Worm (Caenorhabditis elegans) whole organism, L4 larva: Measurements from ENCODE around the gene F14H12.7.
A peak's percentile ranks its signal among the peaks of the same experiment; 100 is the strongest.

Experiments
- F10B5.3 ChIP-seq: sonication (generic microtip); optimal IDR thresholded peaks from 2 replicates; lab custom pipeline; 2016; ENCODE audit warnings: mild to moderate bottlenecking, missing genetic modification characterization, missing compliant biosample characterization
- F37D6.2 ChIP-seq: sonication (generic microtip); optimal IDR thresholded peaks from 2 replicates; lab custom pipeline; 2016; ENCODE audit warnings: mild to moderate bottlenecking, missing genetic modification characterization, missing compliant biosample characterization
- R02D3.7 ChIP-seq: fragments of 150-350 bp; sonication (generic microtip); optimal IDR thresholded peaks from 3 replicates; lab custom pipeline; 2014; ENCODE audit warnings: missing biosample characterization, missing genetic modification characterization
- T20F7.1 ChIP-seq: fragments of 200-800 bp; sonication (Bioruptor generic); optimal IDR thresholded peaks from 2 replicates; lab custom pipeline; 2018; ENCODE audit warnings: mild to moderate bottlenecking, missing genetic modification characterization, missing compliant biosample characterization
- Y105C5A.15 ChIP-seq: fragments of 200-800 bp; sonication (Bioruptor generic); IDR thresholded peaks from 2 replicates; pipeline ENCODE4 v1.3.6; 2022; ENCODE audit warnings: missing genetic modification characterization, missing compliant biosample characterization
- aha-1 ChIP-seq: fragments of 150-350 bp; peaks from one replicate; lab custom pipeline; 2014; ENCODE audit warnings: missing biosample characterization, missing genetic modification characterization
- ceh-32 ChIP-seq: sonication (generic microtip); optimal IDR thresholded peaks from 2 replicates; lab custom pipeline; 2016; ENCODE audit warnings: mild to moderate bottlenecking, missing genetic modification characterization, missing compliant biosample characterization; ENCODE audit not compliant: poor library complexity
- ceh-82 ChIP-seq: sonication (generic microtip); optimal IDR thresholded peaks from 2 replicates; lab custom pipeline; 2017; ENCODE audit warnings: missing biosample characterization, missing genetic modification characterization
- cey-2 ChIP-seq: sonication (generic microtip); optimal IDR thresholded peaks from 3 replicates; lab custom pipeline; 2017; ENCODE audit warnings: missing genetic modification characterization, mild to moderate bottlenecking, missing compliant biosample characterization, antibody characterized with exemption, borderline replicate concordance; ENCODE audit not compliant: insufficient read depth
- daf-16 ChIP-seq, 3 experiments: sonication (generic microtip); optimal IDR thresholded peaks; 2 replicates each; lab custom pipeline; 2016 to 2017; ENCODE audit warnings: missing genetic modification characterization in 3 of 3, missing genetic modification reagents in 3 of 3, mild to moderate bottlenecking in 2 of 3, missing compliant biosample characterization in 2 of 3, missing biosample characterization in 1 of 3, moderate library complexity in 1 of 3
- daf-19 ChIP-seq: fragments of 200-800 bp; sonication (Bioruptor generic); conservative IDR thresholded peaks from 2 replicates; pipeline ENCODE4 v1.3.6; 2022; ENCODE audit warnings: missing genetic modification characterization, missing compliant biosample characterization
- dpl-1 ChIP-seq: fragments of 150-350 bp; optimal IDR thresholded peaks from 2 replicates; lab custom pipeline; 2014; ENCODE audit warnings: missing biosample characterization, missing genetic modification reagents, missing genetic modification characterization
- fos-1 ChIP-seq: fragments of 150-350 bp; optimal IDR thresholded peaks from 2 replicates; lab custom pipeline; 2014; ENCODE audit warnings: missing biosample characterization, missing genetic modification characterization
- gei-8 ChIP-seq: fragments of 200-800 bp; sonication (Bioruptor generic); optimal IDR thresholded peaks from 2 replicates; lab custom pipeline; 2018; ENCODE audit warnings: mild to moderate bottlenecking, missing genetic modification characterization, missing compliant biosample characterization
- hlh-11 ChIP-seq: fragments of 200-800 bp; sonication (Bioruptor generic); optimal IDR thresholded peaks from 2 replicates; lab custom pipeline; 2018; ENCODE audit warnings: mild to moderate bottlenecking, missing genetic modification characterization, missing compliant biosample characterization
- hmg-1.1 ChIP-seq: fragments of 200-800 bp; sonication (Bioruptor generic); IDR thresholded peaks from 2 replicates; pipeline ENCODE4 v1.3.6; 2022; ENCODE audit warnings: missing genetic modification reagents, missing genetic modification characterization, missing compliant biosample characterization
- jun-1 ChIP-seq: fragments of 150-350 bp; optimal IDR thresholded peaks from 2 replicates; lab custom pipeline; 2014; ENCODE audit warnings: missing biosample characterization, missing genetic modification reagents, missing genetic modification characterization
- lim-7 ChIP-seq: fragments of 200-800 bp; sonication (Bioruptor generic); IDR thresholded peaks from 2 replicates; pipeline ENCODE4 v1.3.6; 2022; ENCODE audit warnings: missing genetic modification characterization, missing compliant biosample characterization
- lin-1 ChIP-seq: fragments of 200-800 bp; sonication (Bioruptor generic); IDR thresholded peaks from 2 replicates; pipeline ENCODE4 v1.3.6; 2022; ENCODE audit warnings: missing genetic modification reagents, missing genetic modification characterization, missing compliant biosample characterization
- lin-13 ChIP-seq: fragments of 150-350 bp; optimal IDR thresholded peaks from 2 replicates; lab custom pipeline; 2014; ENCODE audit warnings: missing biosample characterization, missing genetic modification reagents, missing genetic modification characterization
- lin-15B ChIP-seq: fragments of 150-350 bp; sonication (generic microtip); optimal IDR thresholded peaks from 3 replicates; lab custom pipeline; 2014; ENCODE audit warnings: missing biosample characterization, missing genetic modification characterization
- lin-38 ChIP-seq: fragments of 200-800 bp; sonication (Bioruptor generic); IDR thresholded peaks from 2 replicates; pipeline ENCODE4 v1.3.6; 2022; ENCODE audit warnings: missing genetic modification reagents, missing genetic modification characterization, missing compliant biosample characterization
- mdl-1 ChIP-seq, 2 experiments: fragments of 150-350 bp in 1 of 2; sonication (generic microtip) in 1 of 2; optimal IDR thresholded peaks; 2 replicates each; lab custom pipeline; 2014 to 2017; ENCODE audit warnings: missing biosample characterization in 2 of 2, missing genetic modification characterization in 2 of 2
- mdt-29 ChIP-seq: fragments of 200-800 bp; sonication (Bioruptor generic); IDR thresholded peaks from 2 replicates; pipeline ENCODE4 v1.3.6; 2022; ENCODE audit warnings: missing genetic modification reagents, missing genetic modification characterization, missing compliant biosample characterization
- mes-2 ChIP-seq: sonication (generic microtip); optimal IDR thresholded peaks from 2 replicates; lab custom pipeline; 2016; ENCODE audit warnings: missing genotype, mild to moderate bottlenecking, missing genetic modification characterization, missing compliant biosample characterization; ENCODE audit not compliant: poor library complexity, severe bottlenecking
- nhr-102 ChIP-seq: sonication (generic microtip); optimal IDR thresholded peaks from 2 replicates; lab custom pipeline; 2016; ENCODE audit warnings: mild to moderate bottlenecking, missing genetic modification characterization, moderate library complexity, missing compliant biosample characterization
- nhr-11 ChIP-seq: fragments of 150-350 bp; optimal IDR thresholded peaks from 2 replicates; lab custom pipeline; 2014; ENCODE audit warnings: missing biosample characterization, missing genetic modification characterization
- nhr-111 ChIP-seq: fragments of 200-800 bp; sonication (Bioruptor generic); optimal IDR thresholded peaks from 2 replicates; lab custom pipeline; 2018; ENCODE audit warnings: mild to moderate bottlenecking, missing genetic modification characterization, missing compliant biosample characterization
- nhr-237 ChIP-seq: sonication (generic microtip); optimal IDR thresholded peaks from 2 replicates; lab custom pipeline; 2017; ENCODE audit warnings: missing biosample characterization, missing genetic modification characterization
- nhr-25 ChIP-seq: sonication (generic microtip); optimal IDR thresholded peaks from 2 replicates; lab custom pipeline; 2017; ENCODE audit warnings: missing genetic modification characterization, mild to moderate bottlenecking, missing compliant biosample characterization, antibody characterized with exemption, moderate library complexity, borderline replicate concordance; ENCODE audit not compliant: insufficient read depth
- nhr-48 ChIP-seq: sonication (generic microtip); optimal IDR thresholded peaks from 2 replicates; lab custom pipeline; 2016; ENCODE audit warnings: mild to moderate bottlenecking, missing genetic modification characterization, missing compliant biosample characterization
- nhr-6 ChIP-seq: fragments of 150-350 bp; optimal IDR thresholded peaks from 2 replicates; lab custom pipeline; 2014; ENCODE audit warnings: missing biosample characterization, missing genetic modification characterization
- nhr-77 ChIP-seq: fragments of 150-350 bp; optimal IDR thresholded peaks from 2 replicates; lab custom pipeline; 2014; ENCODE audit warnings: missing biosample characterization, missing genetic modification characterization
- php-3 ChIP-seq: fragments of 200-800 bp; sonication (Bioruptor generic); IDR thresholded peaks from 2 replicates; pipeline ENCODE4 v1.3.6; 2022; ENCODE audit warnings: missing genetic modification reagents, missing genetic modification characterization, missing compliant biosample characterization
- pqm-1 ChIP-seq: sonication (generic microtip); optimal IDR thresholded peaks from 2 replicates; lab custom pipeline; 2017; ENCODE audit warnings: missing biosample characterization, missing genetic modification characterization
- rbr-2 ChIP-seq: sonication (generic microtip); optimal IDR thresholded peaks from 2 replicates; lab custom pipeline; 2016; ENCODE audit warnings: missing genotype, missing genetic modification characterization, missing compliant biosample characterization
- saeg-2 ChIP-seq: fragments of 200-800 bp; sonication (Bioruptor generic); IDR thresholded peaks from 2 replicates; pipeline ENCODE4 v1.3.6; 2022; ENCODE audit warnings: missing genetic modification reagents, missing genetic modification characterization, missing compliant biosample characterization
- snpc-1.2 ChIP-seq: fragments of 200-800 bp; sonication (Bioruptor generic); IDR thresholded peaks from 2 replicates; pipeline ENCODE4 v1.3.6; 2022; ENCODE audit warnings: missing genetic modification reagents, missing genetic modification characterization, missing compliant biosample characterization
- snpc-4 ChIP-seq: fragments of 150-350 bp; optimal IDR thresholded peaks from 2 replicates; lab custom pipeline; 2014; ENCODE audit warnings: missing biosample characterization, missing genetic modification characterization
- spr-1 ChIP-seq: sonication (generic microtip); optimal IDR thresholded peaks from 2 replicates; lab custom pipeline; 2016; ENCODE audit warnings: mild to moderate bottlenecking, missing genetic modification characterization, missing compliant biosample characterization
- tra-1 ChIP-seq: fragments of 200-800 bp; sonication (Bioruptor generic); IDR thresholded peaks from 2 replicates; pipeline ENCODE4 v1.3.6; 2022; ENCODE audit warnings: missing genetic modification reagents, missing genetic modification characterization, missing compliant biosample characterization
- unc-62 ChIP-seq, 3 experiments: fragments of 150-350 bp in 1 of 3; sonication (generic microtip); optimal IDR thresholded peaks in 2 of 3; peaks in 1 of 3; 1 replicate in 1 of 3; 2 replicates in 2 of 3; lab custom pipeline; 2014 to 2017; ENCODE audit warnings: missing biosample characterization in 3 of 3, missing genetic modification characterization in 3 of 3, missing genetic modification reagents in 3 of 3, missing genotype in 1 of 3
- vab-7 ChIP-seq: fragments of 200-800 bp; sonication (Bioruptor generic); IDR thresholded peaks from 2 replicates; pipeline ENCODE4 v1.3.6; 2022; ENCODE audit warnings: missing genetic modification reagents, missing genetic modification characterization, missing compliant biosample characterization
- zag-1 ChIP-seq: fragments of 150-350 bp; optimal IDR thresholded peaks from 2 replicates; lab custom pipeline; 2014; ENCODE audit warnings: missing biosample characterization, missing genetic modification characterization
- ztf-7 ChIP-seq: fragments of 150-350 bp; optimal IDR thresholded peaks from 2 replicates; lab custom pipeline; 2014; ENCODE audit warnings: missing biosample characterization, missing genetic modification characterization

F14H12.7 gene

ce11 chrX:4400296-4400695 is 37.9 kb upstream of the F14H12.7 start:
- TF ChIP-seq F10B5.3 (tag; lab: Kevin White, UChicago) (no peak), aha-1 (tag; lab: Kevin White, UChicago) (peak; percentile 96)

ce11 chrX:4397460-4397859 is 35.0 kb upstream of the F14H12.7 start:
- TF ChIP-seq unc-62 (GFP tag; optimal IDR thresholded peaks at IDR 0.05 in 1 of 2; lab: Kevin White, UChicago) (no peak), unc-62 (tag; optimal IDR thresholded peaks at IDR 0.05; lab: Kevin White, UChicago) (no peak), nhr-11 (tag; lab: Kevin White, UChicago) (no peak), nhr-237 (tag; lab: Kevin White, UChicago) (no peak)

- TF ChIP-seq lin-15B (tag; lab: Kevin White, UChicago) (no peak), daf-16 (GFP tag; optimal IDR thresholded peaks at IDR 0.05; lab: Kevin White, UChicago) (peak; percentile 33 to 89), daf-16 (tag; optimal IDR thresholded peaks at IDR 0.05; lab: Kevin White, UChicago) (peak; percentile 74), hmg-1.1 (peak; percentile 96), zag-1 (tag; lab: Kevin White, UChicago) (no peak), nhr-48 (tag; lab: Kevin White, UChicago) (peak; percentile 58), hlh-11 (tag; lab: Kevin White, UChicago) (peak; percentile 83), mdt-29 (GFP tag; lab: Robert Waterston, UW) (no peak), jun-1 (tag; lab: Kevin White, UChicago) (peak; percentile 71), fos-1 (tag; lab: Kevin White, UChicago) (no peak), rbr-2 (tag; lab: Kevin White, UChicago) (peak; percentile 88), nhr-25 (tag; lab: Kevin White, UChicago) (no peak), F37D6.2 (tag; lab: Kevin White, UChicago) (peak; percentile 58), nhr-102 (tag; lab: Kevin White, UChicago) (no peak), cey-2 (no peak), ceh-82 (tag; lab: Kevin White, UChicago) (no peak), Y105C5A.15 (GFP tag; lab: Robert Waterston, UW) (no peak), R02D3.7 (tag; lab: Kevin White, UChicago) (no peak), mdl-1 (tag; optimal IDR thresholded peaks at IDR 0.05; lab: Kevin White, UChicago) (peak; percentile 0 to 50), spr-1 (tag; lab: Kevin White, UChicago) (peak; percentile 84), snpc-4 (tag; lab: Kevin White, UChicago) (no peak), pqm-1 (tag; lab: Kevin White, UChicago) (peak; percentile 16), vab-7 (GFP tag; lab: Robert Waterston, UW) (no peak), daf-19 (GFP tag; lab: Robert Waterston, UW) (no peak), nhr-6 (tag; lab: Kevin White, UChicago) (peak; percentile 84), snpc-1.2 (GFP tag; lab: Robert Waterston, UW) (no peak), nhr-111 (GFP tag; lab: Kevin White, UChicago) (no peak), mes-2 (tag; lab: Kevin White, UChicago) (peak; percentile 92), tra-1 (GFP tag; lab: Robert Waterston, UW) (no peak), lin-1 (GFP tag; lab: Robert Waterston, UW) (no peak; the same call in 1 of the 2 replicates), dpl-1 (GFP tag; lab: Kevin White, UChicago) (peak; percentile 44), nhr-77 (peak; percentile 95), php-3 (GFP tag; lab: Robert Waterston, UW) (peak; percentile 60; the same call in 1 of the 2 replicates), lin-38 (GFP tag; lab: Robert Waterston, UW) (no peak; the same call in 1 of the 2 replicates), lin-13 (GFP tag; lab: Kevin White, UChicago) (peak; percentile 75), saeg-2 (no peak), gei-8 (no peak), ceh-32 (tag; lab: Kevin White, UChicago) (no peak), ztf-7 (tag; lab: Kevin White, UChicago) (peak; percentile 63), T20F7.1 (peak; percentile 74), lim-7 (GFP tag; lab: Robert Waterston, UW) (no peak)
These were observed 32.8 kb upstream of the F14H12.7 start for ce11 chrX:4395073-4395850.
